Fruit fly (Drosophila melanogaster) whole organism, embryonic: ENCODE data around the gene hiro.
A peak's percentile ranks its signal among the peaks of the same experiment; 100 is the strongest.

Experiments
- Abd-B ChIP-seq: fragments of 200-800 bp; sonication (Bioruptor generic); optimal IDR thresholded peaks from 2 replicates; lab custom pipeline; 2018; ENCODE audit warnings: missing biosample characterization, mild to moderate bottlenecking, missing genetic modification characterization, moderate library complexity
- Asciz ChIP-seq: fragments of 200-800 bp; sonication (Bioruptor generic); optimal IDR thresholded peaks from 2 replicates; lab custom pipeline; 2017; ENCODE audit warnings: missing biosample characterization, mild to moderate bottlenecking, missing genetic modification characterization, missing genetic modification reagents
- Bdp1 ChIP-seq: fragments of 200-800 bp; sonication (Bioruptor generic); optimal IDR thresholded peaks from 3 replicates; lab custom pipeline; 2016; ENCODE audit warnings: missing biosample characterization, missing genetic modification characterization
- Blimp-1 ChIP-seq: fragments of 200-800 bp; sonication (Bioruptor generic); optimal IDR thresholded peaks from 3 replicates; lab custom pipeline; 2018; ENCODE audit warnings: missing biosample characterization, missing genetic modification characterization, mild to moderate bottlenecking, moderate library complexity, missing genetic modification reagents
- CG10147 ChIP-seq: fragments of 200-800 bp; sonication (Bioruptor generic); optimal IDR thresholded peaks from 2 replicates; lab custom pipeline; 2019; ENCODE audit warnings: missing biosample characterization, mild to moderate bottlenecking, missing genetic modification characterization, moderate library complexity
- CG10209 ChIP-seq: fragments of 200-800 bp; sonication (Bioruptor generic); optimal IDR thresholded peaks from 3 replicates; lab custom pipeline; 2017; ENCODE audit warnings: missing biosample characterization, mild to moderate bottlenecking, missing genetic modification characterization, missing genetic modification reagents
- CG10543 ChIP-seq: fragments of 200-800 bp; sonication (Bioruptor generic); optimal IDR thresholded peaks from 3 replicates; lab custom pipeline; 2017; ENCODE audit warnings: missing biosample characterization, mild to moderate bottlenecking, missing genetic modification characterization, moderate library complexity
- CG11504 ChIP-seq: fragments of 200-800 bp; sonication (Bioruptor generic); optimal IDR thresholded peaks from 3 replicates; lab custom pipeline; 2019; ENCODE audit warnings: missing biosample characterization, mild to moderate bottlenecking, missing genetic modification characterization, moderate library complexity
- CG11696 ChIP-seq: fragments of 200-800 bp; sonication (Bioruptor generic); IDR thresholded peaks from 2 replicates; pipeline ENCODE4 v1.3.6; 2022; ENCODE audit warnings: missing biosample characterization, missing genetic modification characterization
- CG11723 ChIP-seq: fragments of 200-800 bp; sonication (Bioruptor generic); optimal IDR thresholded peaks from 2 replicates; lab custom pipeline; 2017; ENCODE audit warnings: missing biosample characterization, mild to moderate bottlenecking, missing genetic modification characterization
- CG1529 ChIP-seq: fragments of 200-800 bp; sonication (Bioruptor generic); optimal IDR thresholded peaks from 3 replicates; lab custom pipeline; 2018; ENCODE audit warnings: missing biosample characterization, missing genetic modification characterization
- CG18011 ChIP-seq: fragments of 200-800 bp; sonication (Bioruptor generic); optimal IDR thresholded peaks from 2 replicates; lab custom pipeline; 2017; ENCODE audit warnings: missing biosample characterization, missing genetic modification characterization, mild to moderate bottlenecking, moderate library complexity, missing genotype
- CG18619 ChIP-seq: fragments of 200-800 bp; sonication (Bioruptor generic); optimal IDR thresholded peaks from 3 replicates; lab custom pipeline; 2017; ENCODE audit warnings: missing biosample characterization, mild to moderate bottlenecking, missing genetic modification characterization
- CG3407 ChIP-seq: fragments of 200-800 bp; sonication (Bioruptor generic); optimal IDR thresholded peaks from 2 replicates; lab custom pipeline; 2018; ENCODE audit warnings: missing biosample characterization, mild to moderate bottlenecking, missing genetic modification characterization
- CG3847 ChIP-seq: fragments of 200-800 bp; sonication (Bioruptor generic); IDR thresholded peaks from 2 replicates; pipeline ENCODE4 v1.3.6; 2022; ENCODE audit warnings: missing biosample characterization, missing genetic modification characterization
- CG6654 ChIP-seq: fragments of 200-800 bp; sonication (Bioruptor generic); optimal IDR thresholded peaks from 2 replicates; lab custom pipeline; 2017; ENCODE audit warnings: missing biosample characterization, mild to moderate bottlenecking, missing genetic modification characterization
- CG6813 ChIP-seq: fragments of 200-800 bp; sonication (Bioruptor generic); optimal IDR thresholded peaks from 2 replicates; lab custom pipeline; 2017; ENCODE audit warnings: missing biosample characterization, missing genetic modification characterization, mild to moderate bottlenecking, moderate library complexity, missing genetic modification reagents
- CG7987 ChIP-seq: fragments of 200-800 bp; sonication (Bioruptor generic); optimal IDR thresholded peaks from 2 replicates; lab custom pipeline; 2018; ENCODE audit warnings: missing biosample characterization, mild to moderate bottlenecking, missing genetic modification characterization, moderate library complexity
- D19B ChIP-seq: fragments of 200-800 bp; sonication (Bioruptor generic); optimal IDR thresholded peaks from 2 replicates; lab custom pipeline; 2017; ENCODE audit warnings: missing biosample characterization, mild to moderate bottlenecking, missing genetic modification characterization
- Doc3 ChIP-seq: fragments of 200-800 bp; sonication (Bioruptor generic); IDR thresholded peaks from 3 replicates; pipeline ENCODE4 v1.3.6; 2022; ENCODE audit warnings: missing biosample characterization, missing genetic modification characterization; ENCODE audit not compliant: partially characterized antibody
- Dref ChIP-seq: fragments of 200-800 bp; sonication (Bioruptor generic); IDR thresholded peaks from 2 replicates; pipeline ENCODE4 v1.3.6; 2022; ENCODE audit warnings: missing biosample characterization, missing genetic modification characterization
- Elba2 ChIP-seq: fragments of 200-800 bp; sonication (Bioruptor generic); optimal IDR thresholded peaks from 3 replicates; lab custom pipeline; 2016; ENCODE audit warnings: missing biosample characterization, missing genetic modification characterization
- Ets65A ChIP-seq: fragments of 200-800 bp; sonication (Bioruptor generic); peaks from one replicate; lab custom pipeline; 2016; ENCODE audit warnings: missing biosample characterization, missing genetic modification characterization
- GATAe ChIP-seq: fragments of 200-800 bp; sonication (Bioruptor generic); conservative IDR thresholded peaks from 2 replicates; pipeline ENCODE4 v1.3.6; 2022; ENCODE audit warnings: missing biosample characterization, missing genetic modification characterization
- Gug ChIP-seq: fragments of 200-800 bp; sonication (Bioruptor generic); IDR thresholded peaks from 4 replicates; pipeline ENCODE4 v1.3.6; 2022; ENCODE audit warnings: missing biosample characterization, missing genetic modification characterization
- Hr78 ChIP-seq, 2 experiments: fragments of 200-800 bp in 1 of 2; fragments of >200 bp in 1 of 2; sonication (Bioruptor generic) in 1 of 2; optimal IDR thresholded peaks; 2 replicates each; lab custom pipeline; 2017 to 2019; ENCODE audit warnings: missing biosample characterization in 2 of 2, missing genetic modification characterization in 2 of 2, mild to moderate bottlenecking in 1 of 2, moderate library complexity in 1 of 2
- Mes4 ChIP-seq: fragments of 200-800 bp; sonication (Bioruptor generic); optimal IDR thresholded peaks from 2 replicates; lab custom pipeline; 2016; ENCODE audit warnings: missing biosample characterization, missing genetic modification characterization
- NC2α ChIP-seq: fragments of 200-800 bp; sonication (Bioruptor generic); optimal IDR thresholded peaks from 2 replicates; lab custom pipeline; 2016; ENCODE audit warnings: missing biosample characterization, missing genetic modification characterization
- Oli ChIP-seq: fragments of 200-800 bp; sonication (Bioruptor generic); optimal IDR thresholded peaks from 2 replicates; lab custom pipeline; 2018; ENCODE audit warnings: missing biosample characterization, mild to moderate bottlenecking, missing genetic modification characterization, moderate library complexity
- ac ChIP-seq: fragments of 200-800 bp; sonication (Bioruptor generic); optimal IDR thresholded peaks from 3 replicates; lab custom pipeline; 2017; ENCODE audit warnings: missing biosample characterization, mild to moderate bottlenecking, missing genetic modification characterization
- amos ChIP-seq: fragments of 200-800 bp; sonication (Bioruptor generic); IDR thresholded peaks from 2 replicates; pipeline ENCODE4 v1.3.6; 2022; ENCODE audit warnings: missing biosample characterization, missing genetic modification characterization; ENCODE audit not compliant: partially characterized antibody
- eve ChIP-seq, 2 experiments: fragments of >200 bp; optimal IDR thresholded peaks; 2 replicates each; lab custom pipeline; 2017; ENCODE audit warnings: missing biosample characterization in 2 of 2, missing genetic modification characterization in 2 of 2
- fd96Cb ChIP-seq: fragments of 200-800 bp; sonication (Bioruptor generic); optimal IDR thresholded peaks from 2 replicates; lab custom pipeline; 2018; ENCODE audit warnings: missing biosample characterization, mild to moderate bottlenecking, missing genetic modification characterization, moderate library complexity
- ftz-f1 ChIP-seq: fragments of 200-800 bp; sonication (Bioruptor generic); optimal IDR thresholded peaks from 2 replicates; lab custom pipeline; 2016; ENCODE audit warnings: missing biosample characterization, missing genetic modification characterization
- gem ChIP-seq: fragments of 200-800 bp; sonication (Bioruptor generic); optimal IDR thresholded peaks from 2 replicates; lab custom pipeline; 2019; ENCODE audit warnings: missing biosample characterization, mild to moderate bottlenecking, missing genetic modification characterization, moderate library complexity
- gt ChIP-seq: fragments of 200-800 bp; sonication (Bioruptor generic); IDR thresholded peaks from 2 replicates; pipeline ENCODE4 v1.3.6; 2022; ENCODE audit warnings: missing biosample characterization, missing genetic modification characterization
- hth ChIP-seq: fragments of >200 bp; optimal IDR thresholded peaks from 2 replicates; lab custom pipeline; 2017; ENCODE audit warnings: inconsistent platforms
- kay ChIP-seq: fragments of 200-800 bp; sonication (Bioruptor generic); optimal IDR thresholded peaks from 2 replicates; lab custom pipeline; 2016; ENCODE audit warnings: missing biosample characterization, missing genetic modification characterization
- kni ChIP-seq: fragments of 200-800 bp; sonication (Bioruptor generic); optimal IDR thresholded peaks from 3 replicates; lab custom pipeline; 2017; ENCODE audit warnings: mild to moderate bottlenecking, missing biosample characterization, missing genetic modification reagents, missing genetic modification characterization
- knrl ChIP-seq: fragments of 200-800 bp; sonication (Bioruptor generic); IDR thresholded peaks from 3 replicates; pipeline ENCODE4 v1.3.6; 2022; ENCODE audit warnings: missing biosample characterization, missing genetic modification characterization; ENCODE audit not compliant: partially characterized antibody
- lilli ChIP-seq: fragments of 200-800 bp; sonication (Bioruptor generic); optimal IDR thresholded peaks from 3 replicates; lab custom pipeline; 2016; ENCODE audit warnings: missing biosample characterization, missing genetic modification characterization
- nom ChIP-seq: fragments of 200-800 bp; sonication (Bioruptor generic); optimal IDR thresholded peaks from 2 replicates; lab custom pipeline; 2017; ENCODE audit warnings: missing biosample characterization, missing genetic modification characterization, mild to moderate bottlenecking, moderate library complexity, missing genetic modification reagents
- oc ChIP-seq: fragments of 200-800 bp; sonication (Bioruptor generic); optimal IDR thresholded peaks from 2 replicates; lab custom pipeline; 2018; ENCODE audit warnings: missing biosample characterization, mild to moderate bottlenecking, missing genetic modification characterization, moderate library complexity
- pan ChIP-seq, 4 experiments: fragments of >200 bp in 3 of 4; fragments of 200-800 bp in 1 of 4; sonication (Bioruptor generic) in 1 of 4; optimal IDR thresholded peaks in 3 of 4; IDR thresholded peaks in 1 of 4; 2 replicates each; pipeline versions ENCODE4 v1.3.6 to Lab custom; 2017 to 2022; ENCODE audit warnings: missing biosample characterization in 2 of 4, missing genetic modification characterization in 2 of 4, mixed read lengths in 1 of 4
- pfk ChIP-seq: fragments of 200-800 bp; sonication (Bioruptor generic); optimal IDR thresholded peaks from 2 replicates; lab custom pipeline; 2018; ENCODE audit warnings: missing biosample characterization, mild to moderate bottlenecking, missing genetic modification characterization, moderate library complexity
- tio ChIP-seq: fragments of 200-800 bp; sonication (Bioruptor generic); optimal IDR thresholded peaks from 2 replicates; lab custom pipeline; 2017; ENCODE audit warnings: missing biosample characterization, missing genetic modification characterization, inconsistent platforms
- tx ChIP-seq: fragments of 200-800 bp; sonication (Bioruptor generic); optimal IDR thresholded peaks from 2 replicates; lab custom pipeline; 2016; ENCODE audit warnings: missing biosample characterization, missing genetic modification characterization
- unc-4 ChIP-seq: fragments of 200-800 bp; sonication (Bioruptor generic); IDR thresholded peaks from 2 replicates; pipeline ENCODE4 v1.3.6; 2022; ENCODE audit warnings: missing biosample characterization, missing genetic modification characterization; ENCODE audit not compliant: partially characterized antibody

hiro gene

dm6 chr3L:640324-640974 lies 47.3 kb downstream of the hiro start (continued):
- TF ChIP-seq amos (GFP tag; lab: Robert Waterston, UW) (no peak), unc-4 (GFP tag; lab: Robert Waterston, UW) (no peak), CG7987 (GFP tag; lab: Kevin White, UChicago) (peak; percentile 1), CG3407 (GFP tag; lab: Kevin White, UChicago) (peak; percentile 79), CG11504 (tag; lab: Kevin White, UChicago) (peak; percentile 84), CG11723 (peak; percentile 79), Ets65A (GFP tag; lab: Kevin White, UChicago) (peak; percentile 93), ac (GFP tag; lab: Kevin White, UChicago) (peak; percentile 73), GATAe (no peak), CG10147 (GFP tag; lab: Kevin White, UChicago) (peak; percentile 65), oc (peak; percentile 81), pfk (peak; percentile 78), NC2α (GFP tag; lab: Kevin White, UChicago) (peak; percentile 49), CG6654 (peak; percentile 45), hth (lab: Kevin White, UChicago) (no peak), Bdp1 (GFP tag; lab: Kevin White, UChicago) (peak; percentile 81), CG6813 (GFP tag; lab: Kevin White, UChicago) (peak; percentile 81), Gug (peak; percentile 57; the same call in 3 of the 4 replicates), CG3847 (GFP tag; lab: Robert Waterston, UW) (peak; percentile 61), CG18619 (peak; percentile 79), kay (peak; percentile 63), CG10209 (peak; percentile 88), tx (GFP tag; lab: Kevin White, UChicago) (peak; percentile 67), CG1529 (GFP tag; lab: Kevin White, UChicago) (peak; percentile 78), Doc3 (no peak), fd96Cb (tag; lab: Kevin White, UChicago) (peak; percentile 86), Hr78 (GFP tag; optimal IDR thresholded peaks at IDR 0.05; lab: Kevin White, UChicago) (peak in 1 of 2 experiments; percentile 37), Elba2 (GFP tag; lab: Kevin White, UChicago) (peak; percentile 49), eve (GFP tag; optimal IDR thresholded peaks at IDR 0.05; lab: Kevin White, UChicago) (peak; percentile 54 to 96), kni (GFP tag; lab: Kevin White, UChicago) (peak; percentile 86), Blimp-1 (peak; percentile 82), Oli (tag; lab: Kevin White, UChicago) (peak; percentile 85), tio (GFP tag; lab: Kevin White, UChicago) (peak; percentile 82), Mes4 (GFP tag; lab: Kevin White, UChicago) (peak; percentile 86), Dref (no peak), pan (optimal IDR thresholded peaks at IDR 0.05; lab: Kevin White, UChicago) (no peak), pan (GFP tag; optimal IDR thresholded peaks at IDR 0.05 in 1 of 2, IDR thresholded peaks at IDR 0.05 in 1 of 2) (peak in 1 of 2 experiments; percentile 77), CG11696 (GFP tag; lab: Robert Waterston, UW) (peak; percentile 47), gem (tag; lab: Kevin White, UChicago) (peak; percentile 92), CG10543 (GFP tag; lab: Kevin White, UChicago) (peak; percentile 54), lilli (peak; percentile 80), gt (GFP tag; lab: Robert Waterston, UW) (no peak), ftz-f1 (GFP tag; lab: Kevin White, UChicago) (no peak), D19B (GFP tag; lab: Kevin White, UChicago) (peak; percentile 34), Asciz (GFP tag; lab: Kevin White, UChicago) (peak; percentile 88), Abd-B (GFP tag; lab: Kevin White, UChicago) (peak; percentile 66), CG18011 (GFP tag; lab: Kevin White, UChicago) (peak; percentile 42), knrl (GFP tag; lab: Robert Waterston, UW) (no peak), nom (GFP tag; lab: Kevin White, UChicago) (peak; percentile 86)
